Fruit fly (Drosophila melanogaster) whole organism, adult: ENCODE data around the gene Ugt37E1.

ENCODE experiments used
- CG11617 ChIP-seq: fragments of 200-800 bp; sonication (Bioruptor generic); optimal IDR thresholded peaks from 2 replicates; lab custom pipeline; 2017; ENCODE audit warnings: mild to moderate bottlenecking, missing biosample characterization, missing genetic modification reagents, missing genetic modification characterization
- CG12768 ChIP-seq: fragments of 200-800 bp; sonication (Bioruptor generic); optimal IDR thresholded peaks from 2 replicates; lab custom pipeline; 2017; ENCODE audit warnings: missing biosample characterization, missing genetic modification characterization, mild to moderate bottlenecking, moderate library complexity, missing genetic modification reagents
- CG14711 ChIP-seq: fragments of 200-800 bp; sonication (Bioruptor generic); optimal IDR thresholded peaks from 2 replicates; lab custom pipeline; 2018; ENCODE audit warnings: missing biosample characterization, mild to moderate bottlenecking, missing genetic modification characterization, moderate library complexity
- CG1620 ChIP-seq: fragments of 200-800 bp; sonication (Bioruptor generic); optimal IDR thresholded peaks from 2 replicates; lab custom pipeline; 2016; ENCODE audit warnings: missing biosample characterization, missing genetic modification characterization
- CG33017 ChIP-seq: fragments of 200-800 bp; sonication (Bioruptor generic); optimal IDR thresholded peaks from 2 replicates; lab custom pipeline; 2018; ENCODE audit warnings: missing biosample characterization, mild to moderate bottlenecking, missing genetic modification characterization, moderate library complexity
- CG5204 ChIP-seq: fragments of 200-800 bp; sonication (Bioruptor generic); optimal IDR thresholded peaks from 2 replicates; lab custom pipeline; 2016; ENCODE audit warnings: missing biosample characterization, missing genetic modification characterization
- CG7045 ChIP-seq: fragments of 200-800 bp; sonication (Bioruptor generic); optimal IDR thresholded peaks from 2 replicates; lab custom pipeline; 2017; ENCODE audit warnings: missing biosample characterization, mild to moderate bottlenecking, missing genetic modification characterization
- CG7101 ChIP-seq: fragments of 200-800 bp; sonication (Bioruptor generic); optimal IDR thresholded peaks from 2 replicates; lab custom pipeline; 2018; ENCODE audit warnings: missing biosample characterization, mild to moderate bottlenecking, missing genetic modification characterization, moderate library complexity
- Clk ChIP-seq: fragments of 200-800 bp; sonication (Bioruptor generic); optimal IDR thresholded peaks from 2 replicates; lab custom pipeline; 2017; ENCODE audit warnings: missing biosample characterization, missing genetic modification characterization
- Crg-1 ChIP-seq: fragments of 200-800 bp; sonication (Bioruptor generic); optimal IDR thresholded peaks from 2 replicates; lab custom pipeline; 2016; ENCODE audit warnings: missing biosample characterization, missing genetic modification characterization
- Hr96 ChIP-seq: fragments of 200-800 bp; sonication (Bioruptor generic); optimal IDR thresholded peaks from 2 replicates; lab custom pipeline; 2016; ENCODE audit warnings: missing biosample characterization, missing genetic modification characterization
- Mnt ChIP-seq: fragments of 200-800 bp; sonication (Bioruptor generic); optimal IDR thresholded peaks from 2 replicates; lab custom pipeline; 2016; ENCODE audit warnings: missing biosample characterization, mild to moderate bottlenecking, missing genetic modification characterization
- bab1 ChIP-seq: fragments of 200-800 bp; sonication (Bioruptor generic); optimal IDR thresholded peaks from 3 replicates; lab custom pipeline; 2019; ENCODE audit warnings: missing biosample characterization, mild to moderate bottlenecking, missing genetic modification characterization, moderate library complexity
- cic ChIP-seq: fragments of 200-800 bp; sonication (Bioruptor generic); optimal IDR thresholded peaks from 2 replicates; lab custom pipeline; 2017; ENCODE audit warnings: missing biosample characterization, mild to moderate bottlenecking, missing genetic modification characterization, moderate library complexity
- cnc ChIP-seq, 2 experiments: fragments of >200 bp; optimal IDR thresholded peaks; 2 replicates each; lab custom pipeline; 2017
- kay ChIP-seq: fragments of 200-800 bp; sonication (Bioruptor generic); peaks from one replicate; lab custom pipeline; 2016; ENCODE audit warnings: missing biosample characterization, missing genetic modification characterization, borderline replicate concordance
- ovo ChIP-seq: fragments of 200-800 bp; sonication (Bioruptor generic); optimal IDR thresholded peaks from 2 replicates; lab custom pipeline; 2016; ENCODE audit warnings: missing biosample characterization, missing genetic modification characterization
- pad ChIP-seq: fragments of 200-800 bp; sonication (Bioruptor generic); optimal IDR thresholded peaks from 3 replicates; lab custom pipeline; 2017; ENCODE audit warnings: missing biosample characterization, missing genetic modification characterization, mild to moderate bottlenecking, moderate library complexity, missing genetic modification reagents
- tj ChIP-seq: fragments of 200-800 bp; sonication (Bioruptor generic); optimal IDR thresholded peaks from 3 replicates; lab custom pipeline; 2017; ENCODE audit warnings: missing biosample characterization, mild to moderate bottlenecking, missing genetic modification characterization, moderate library complexity
- toe ChIP-seq: fragments of 200-800 bp; sonication (Bioruptor generic); optimal IDR thresholded peaks from 2 replicates; lab custom pipeline; 2016; ENCODE audit warnings: missing biosample characterization, missing genetic modification characterization

Ugt37E1 gene

DNA sequence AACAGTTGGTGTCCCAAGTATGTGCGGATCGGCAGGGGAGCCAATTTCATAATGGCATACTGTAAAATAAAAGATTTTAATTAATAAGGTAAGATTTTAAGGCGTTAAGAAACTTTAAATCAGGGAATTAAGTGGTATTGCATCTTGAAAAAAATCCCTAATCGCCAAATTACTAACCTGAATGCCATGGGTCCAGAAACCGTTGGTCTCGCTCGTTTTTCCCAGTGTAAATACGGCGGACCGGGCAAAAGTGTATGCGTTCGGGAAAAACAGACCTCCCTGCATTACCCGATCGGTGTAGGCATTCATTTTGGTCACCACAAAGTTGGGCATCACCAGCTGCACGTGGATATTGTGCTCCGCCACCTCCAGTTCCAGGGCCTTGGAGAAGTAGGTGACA, 46.9 kb downstream of the Ugt37E1 start:
- no peak for TF ChIP-seq CG1620
- TF ChIP-seq CG5204: no peak
- TF ChIP-seq CG14711 (tag; lab: Kevin White, UChicago): no peak
- TF ChIP-seq kay (GFP tag; lab: Kevin White, UChicago): peak; percentile 53
- TF ChIP-seq cnc (optimal IDR thresholded peaks at IDR 0.05; lab: Kevin White, UChicago): no peak
- no peak for TF ChIP-seq Crg-1 (GFP tag; lab: Kevin White, UChicago)
- no peak for TF ChIP-seq tj (GFP tag; lab: Kevin White, UChicago)

DNA sequence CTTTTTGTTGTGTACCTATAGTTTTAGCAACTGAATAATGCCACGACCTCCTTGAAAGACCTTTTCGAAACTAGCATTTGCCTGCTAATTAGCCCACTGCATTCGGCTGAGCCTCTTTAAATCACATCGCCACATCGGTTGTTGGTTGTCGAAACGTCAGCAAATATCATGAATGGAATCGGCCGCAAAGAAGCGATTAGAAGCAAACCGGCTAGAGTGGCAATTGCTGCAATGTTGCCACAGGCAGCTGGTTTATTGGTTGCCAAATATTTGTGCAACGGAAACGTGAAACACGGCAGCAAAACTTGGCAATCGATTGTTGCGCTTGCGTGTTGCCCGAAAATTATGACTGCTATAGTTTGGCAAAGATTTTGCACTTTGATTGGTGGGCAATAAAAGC, 48.8 kb downstream of the Ugt37E1 start:
- TF ChIP-seq CG5204 (no peak), toe (GFP tag; lab: Kevin White, UChicago) (no peak), CG12768 (GFP tag; lab: Kevin White, UChicago) (no peak), kay (GFP tag; lab: Kevin White, UChicago) (no peak), pad (GFP tag; lab: Kevin White, UChicago) (no peak), CG33017 (tag; lab: Kevin White, UChicago) (no peak), CG7045 (GFP tag; lab: Kevin White, UChicago) (no peak), CG11617 (GFP tag; lab: Kevin White, UChicago) (no peak), bab1 (GFP tag; lab: Kevin White, UChicago) (no peak), cic (no peak)

DNA sequence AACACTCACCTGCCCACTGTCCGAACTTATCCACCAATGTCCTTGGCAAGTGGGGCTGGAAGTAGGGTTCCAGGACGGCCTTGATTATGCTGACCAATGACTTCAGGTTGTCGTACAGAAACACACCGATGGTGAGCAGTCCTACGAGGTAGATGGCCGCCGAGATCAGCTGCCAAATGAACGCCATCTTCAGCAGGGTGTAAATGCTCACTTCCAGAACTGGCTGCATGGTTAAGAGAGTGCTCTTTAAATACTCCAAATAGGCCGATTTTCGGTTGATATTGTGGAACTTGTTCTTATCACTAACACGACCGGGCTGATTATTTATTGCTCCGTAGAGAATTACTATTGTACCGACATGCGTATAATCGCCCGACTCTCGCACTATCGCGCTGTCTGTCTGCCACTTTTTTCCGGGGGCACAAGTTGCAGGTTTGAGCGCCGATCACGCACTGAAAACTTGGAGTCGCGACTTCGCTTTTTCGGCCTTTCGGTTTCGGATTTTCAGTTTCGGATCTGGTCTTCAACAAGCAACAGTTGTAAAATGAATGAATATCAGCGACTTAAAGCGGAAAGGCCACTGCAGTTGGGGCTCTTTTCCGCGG, 50.4 kb downstream of the Ugt37E1 start:
- TF ChIP-seq CG7045 (GFP tag; lab: Kevin White, UChicago) (no peak), toe (GFP tag; lab: Kevin White, UChicago) (no peak), CG1620 (no peak), ovo (GFP tag; lab: Kevin White, UChicago) (no peak), CG14711 (tag; lab: Kevin White, UChicago) (no peak), cic (no peak), Hr96 (no peak), tj (GFP tag; lab: Kevin White, UChicago) (no peak), CG11617 (GFP tag; lab: Kevin White, UChicago) (no peak), CG33017 (tag; lab: Kevin White, UChicago) (no peak), bab1 (GFP tag; lab: Kevin White, UChicago) (no peak), Clk (GFP tag; lab: Kevin White, UChicago) (no peak), CG7101 (tag; lab: Kevin White, UChicago) (no peak), CG12768 (GFP tag; lab: Kevin White, UChicago) (no peak), Mnt (GFP tag; lab: Kevin White, UChicago) (no peak)
